Worm (Caenorhabditis elegans) whole organism, early embryonic: ENCODE data around the gene ZK971.1.

ENCODE experiments used
- sea-1 ChIP-seq: fragments of 200-800 bp; sonication (Bioruptor generic); conservative IDR thresholded peaks from 2 replicates; pipeline ENCODE4 v1.3.6; 2022; ENCODE audit warnings: missing genetic modification characterization, missing compliant biosample characterization
- tbx-37 ChIP-seq: fragments of 200-800 bp; sonication (Bioruptor generic); conservative IDR thresholded peaks from 2 replicates; pipeline ENCODE4 v1.3.6; 2022; ENCODE audit warnings: missing genetic modification reagents, missing genetic modification characterization, missing compliant biosample characterization

- TF ChIP-seq tbx-37 (GFP tag; lab: Robert Waterston, UW) (no peak), sea-1 (GFP tag; lab: Robert Waterston, UW) (no peak)
Observed at ce11 chrII:10281674-10282073, 2.2 kb upstream of the ZK971.1 start.
